Fruit fly (Drosophila melanogaster) whole organism, embryonic: ENCODE data around the gene firl.

ENCODE experiments used
- CG10654 ChIP-seq: fragments of 200-800 bp; sonication (Bioruptor generic); optimal IDR thresholded peaks from 2 replicates; lab custom pipeline; 2016; ENCODE audit warnings: missing biosample characterization, missing genetic modification characterization
- CG17568 ChIP-seq: fragments of 200-800 bp; sonication (Bioruptor generic); optimal IDR thresholded peaks from 2 replicates; lab custom pipeline; 2018; ENCODE audit warnings: missing biosample characterization, mild to moderate bottlenecking, missing genetic modification characterization, moderate library complexity
- ato ChIP-seq: fragments of 200-800 bp; sonication (Bioruptor generic); IDR thresholded peaks from 2 replicates; pipeline ENCODE4 v1.3.6; 2022; ENCODE audit warnings: missing biosample characterization, missing genetic modification characterization; ENCODE audit not compliant: partially characterized antibody
- gro ChIP-seq: fragments of 200-800 bp; sonication (Bioruptor generic); optimal IDR thresholded peaks from 2 replicates; lab custom pipeline; 2016; ENCODE audit warnings: missing biosample characterization, missing genetic modification characterization
- slbo ChIP-seq: fragments of 200-800 bp; sonication (Bioruptor generic); IDR thresholded peaks from 2 replicates; pipeline ENCODE4 v1.3.6; 2022; ENCODE audit warnings: missing biosample characterization, missing genetic modification characterization

DNA sequence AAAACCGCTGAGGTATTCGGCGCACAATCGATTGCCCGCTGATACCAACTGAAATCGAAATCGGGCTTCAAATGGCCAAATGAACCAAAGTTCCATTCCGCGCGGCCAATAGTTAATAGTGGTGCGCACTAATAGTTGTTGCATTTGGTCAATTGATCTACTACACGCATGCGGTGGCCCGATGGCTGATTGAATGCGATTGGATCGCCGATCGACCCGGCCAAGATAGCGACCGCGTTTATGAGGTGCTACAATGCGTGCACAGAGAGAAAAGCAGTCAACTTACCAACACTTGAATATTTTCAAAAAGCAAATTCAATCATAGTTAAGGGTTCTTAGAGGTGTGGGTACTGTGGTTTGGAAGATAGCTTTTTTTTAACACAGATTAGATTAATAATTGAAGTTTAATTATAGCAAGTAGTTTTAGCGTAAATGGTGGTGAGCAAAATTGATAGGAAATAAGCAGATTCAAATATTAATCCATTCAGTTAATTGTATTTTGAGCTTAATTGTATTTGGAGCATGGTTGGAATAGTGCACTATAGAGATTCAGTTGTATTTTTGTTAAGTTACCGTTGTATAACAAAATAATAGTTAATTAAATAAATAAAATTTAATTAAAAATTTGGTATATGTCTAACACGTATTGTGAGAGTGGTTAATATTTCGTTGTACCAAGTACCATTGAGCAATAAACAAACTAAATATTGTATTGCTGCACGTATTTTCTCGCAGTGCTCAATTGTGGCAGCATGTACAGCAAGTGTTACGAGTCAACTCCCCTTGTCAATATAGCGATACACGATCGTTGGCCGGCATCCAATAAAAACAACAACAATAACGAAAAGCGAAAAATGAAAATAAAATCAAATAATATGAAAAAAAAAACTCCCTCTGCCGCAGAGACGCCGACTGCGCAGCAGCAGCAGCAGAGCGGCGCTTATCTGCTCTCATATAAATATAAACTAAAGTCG is 39.8 kb downstream of the firl start:
- no peak for TF ChIP-seq ato
- no peak for TF ChIP-seq CG17568 (GFP tag; lab: Kevin White, UChicago)
- peak; percentile 34 for TF ChIP-seq CG10654
- TF ChIP-seq slbo (GFP tag; lab: Robert Waterston, UW) = peak; percentile 63
- TF ChIP-seq gro (GFP tag; lab: Kevin White, UChicago) = no peak
